Worm (Caenorhabditis elegans): ENCODE measurements around the gene C49A9.6.

DNA sequence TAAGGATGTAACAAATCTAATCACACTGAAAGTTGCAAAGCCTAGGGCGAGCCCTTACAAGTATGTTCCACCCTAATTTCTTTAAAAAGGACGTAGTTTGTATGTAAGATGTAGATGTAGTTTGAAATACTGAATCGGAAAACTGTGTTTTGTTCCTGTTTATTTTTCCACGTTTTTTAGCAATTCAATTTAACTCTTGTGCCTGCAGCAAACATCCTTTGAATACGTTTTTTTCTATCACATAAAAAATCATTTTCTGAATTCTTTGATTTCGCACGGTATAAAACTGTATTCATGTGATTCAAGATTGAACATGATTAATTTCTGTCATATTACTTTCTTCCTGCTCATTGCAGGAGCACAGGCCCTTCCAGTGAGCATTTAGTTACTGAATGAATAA, 29.3 kb downstream of the C49A9.6 start, which contains the start of gene F58F9.9:
- no peak for TF ChIP-seq mep-1 (tag; optimal IDR thresholded peaks at IDR 0.05)
- TF ChIP-seq zag-1 (tag; optimal IDR thresholded peaks at IDR 0.05) = no peak
- TF ChIP-seq nhr-11 (tag; optimal IDR thresholded peaks at IDR 0.05) = no peak
- TF ChIP-seq mdl-1 (tag; optimal IDR thresholded peaks at IDR 0.05) = no peak
- no peak for TF ChIP-seq ceh-82 (tag; optimal IDR thresholded peaks at IDR 0.05)
- TF ChIP-seq nhr-237 (tag; optimal IDR thresholded peaks at IDR 0.05) = no peak
- TF ChIP-seq R02D3.7 (tag; optimal IDR thresholded peaks at IDR 0.05) = no peak
- no peak for TF ChIP-seq fkh-10 (GFP tag; optimal IDR thresholded peaks at IDR 0.05)
- no peak for TF ChIP-seq daf-19 (GFP tag; conservative IDR thresholded peaks at IDR 0.05)
- TF ChIP-seq snpc-4 (tag; optimal IDR thresholded peaks at IDR 0.05) = no peak
- no peak for TF ChIP-seq lsy-2 (tag; optimal IDR thresholded peaks at IDR 0.05)
- TF ChIP-seq hlh-11 (tag; optimal IDR thresholded peaks at IDR 0.05) = no peak
- no peak for TF ChIP-seq ces-1 (GFP tag; optimal IDR thresholded peaks at IDR 0.05)
- TF ChIP-seq unc-39 (tag; optimal IDR thresholded peaks at IDR 0.05) = no peak
